Fruit fly (Drosophila melanogaster) whole organism, wandering third instar larva: ENCODE measurements around the gene Mcm7.

ENCODE experiments used
- Abd-B ChIP-seq: fragments of >200 bp; optimal IDR thresholded peaks from 2 replicates; lab custom pipeline; 2017; ENCODE audit warnings: missing biosample characterization, missing genetic modification characterization
- CG32264 ChIP-seq: fragments of 200-800 bp; sonication (Bioruptor generic); optimal IDR thresholded peaks from 2 replicates; lab custom pipeline; 2016; ENCODE audit warnings: missing biosample characterization, missing genetic modification characterization
- CG9705 ChIP-seq: fragments of 200-800 bp; sonication (Bioruptor generic); optimal IDR thresholded peaks from 2 replicates; lab custom pipeline; 2018; ENCODE audit warnings: missing biosample characterization, mild to moderate bottlenecking, missing genetic modification characterization
- CrebA ChIP-seq: fragments of 200-800 bp; sonication (Bioruptor generic); optimal IDR thresholded peaks from 2 replicates; lab custom pipeline; 2016; ENCODE audit warnings: missing biosample characterization, mild to moderate bottlenecking, missing genetic modification characterization, borderline replicate concordance
- Dfd ChIP-seq: fragments of >200 bp; optimal IDR thresholded peaks from 2 replicates; lab custom pipeline; 2017; ENCODE audit warnings: missing biosample characterization, missing genetic modification characterization
- Dif ChIP-seq: fragments of 200-275, 200-300 bp; sonication (Bioruptor generic); optimal IDR thresholded peaks from 2 replicates; lab custom pipeline; 2018; ENCODE audit warnings: missing biosample characterization, missing genetic modification characterization; ENCODE audit not compliant: partially characterized antibody
- GATAd ChIP-seq: sonication (Bioruptor generic); optimal IDR thresholded peaks from 2 replicates; lab custom pipeline; 2016; ENCODE audit warnings: missing biosample characterization, missing genetic modification characterization
- HLH106 ChIP-seq: fragments of 200-800 bp; optimal IDR thresholded peaks from 3 replicates; lab custom pipeline; 2019; ENCODE audit warnings: missing biosample characterization, mild to moderate bottlenecking, missing genetic modification characterization, moderate library complexity
- Hnf4 ChIP-seq: fragments of 200-800 bp; sonication (Bioruptor generic); optimal IDR thresholded peaks from 2 replicates; lab custom pipeline; 2016; ENCODE audit warnings: missing biosample characterization, mild to moderate bottlenecking, missing genetic modification characterization
- Hr78 ChIP-seq: fragments of >200 bp; optimal IDR thresholded peaks from 2 replicates; lab custom pipeline; 2017; ENCODE audit warnings: missing biosample characterization, missing genetic modification characterization
- Hr83 ChIP-seq: fragments of 200-300 bp; sonication (Bioruptor generic); optimal IDR thresholded peaks from 2 replicates; lab custom pipeline; 2016; ENCODE audit warnings: missing biosample characterization, mild to moderate bottlenecking, missing genetic modification characterization, moderate library complexity; ENCODE audit not compliant: poor library complexity, severe bottlenecking
- Jra ChIP-seq: sonication (Bioruptor generic); optimal IDR thresholded peaks from 2 replicates; lab custom pipeline; 2016; ENCODE audit warnings: missing biosample characterization, missing genetic modification characterization
- Mio ChIP-seq: sonication (Bioruptor generic); optimal IDR thresholded peaks from 2 replicates; lab custom pipeline; 2016; ENCODE audit warnings: missing biosample characterization, missing genetic modification characterization
- Myc ChIP-seq: fragments of >200 bp; optimal IDR thresholded peaks from 2 replicates; lab custom pipeline; 2017
- N ChIP-seq: fragments of >200 bp; optimal IDR thresholded peaks from 2 replicates; lab custom pipeline; 2018; ENCODE audit warnings: missing biosample characterization, missing external identifiers, missing genetic modification characterization
- OdsH ChIP-seq: fragments of 200-800 bp; sonication (Bioruptor generic); optimal IDR thresholded peaks from 2 replicates; lab custom pipeline; 2016; ENCODE audit warnings: missing biosample characterization, mild to moderate bottlenecking, missing genetic modification characterization
- Rel ChIP-seq, 2 experiments: fragments of 200-800 bp; sonication (Bioruptor generic) in 1 of 2; optimal IDR thresholded peaks; 2 replicates in 1 of 2; 3 replicates in 1 of 2; lab custom pipeline; 2016 to 2019; ENCODE audit warnings: mild to moderate bottlenecking in 2 of 2, missing biosample characterization in 2 of 2, missing genetic modification characterization in 2 of 2, moderate library complexity in 1 of 2
- Sp1 ChIP-seq: fragments of 200-800 bp; sonication (Bioruptor generic); optimal IDR thresholded peaks from 3 replicates; lab custom pipeline; 2019; ENCODE audit warnings: missing biosample characterization, mild to moderate bottlenecking, missing genetic modification characterization, moderate library complexity
- Vsx2 ChIP-seq: fragments of 200-300, 225-300 bp; sonication (Bioruptor generic); optimal IDR thresholded peaks from 2 replicates; lab custom pipeline; 2018; ENCODE audit warnings: missing biosample characterization, missing genetic modification characterization; ENCODE audit not compliant: partially characterized antibody
- br ChIP-seq: fragments of 200-800 bp; sonication (Bioruptor generic); optimal IDR thresholded peaks from 2 replicates; lab custom pipeline; 2016; ENCODE audit warnings: missing biosample characterization, missing genetic modification characterization
- brk ChIP-seq: fragments of 200-800 bp; sonication (Bioruptor generic); optimal IDR thresholded peaks from 2 replicates; lab custom pipeline; 2016; ENCODE audit warnings: missing biosample characterization, mild to moderate bottlenecking, missing genetic modification characterization
- dl ChIP-seq, 2 experiments: fragments of 175-275, 200-275 bp in 1 of 2; fragments of 200-275 bp in 1 of 2; sonication (Bioruptor generic); optimal IDR thresholded peaks; lab custom pipeline; 2018; ENCODE audit warnings: mild to moderate bottlenecking in 2 of 2, missing biosample characterization in 2 of 2, missing genetic modification characterization in 2 of 2, moderate library complexity in 2 of 2; ENCODE audit not compliant: partially characterized antibody in 2 of 2, insufficient read depth in 1 of 2
- dmrt93B ChIP-seq: fragments of 200-800 bp; sonication (Bioruptor generic); optimal IDR thresholded peaks from 2 replicates; lab custom pipeline; 2018; ENCODE audit warnings: missing biosample characterization, mild to moderate bottlenecking, missing genetic modification characterization
- dsf ChIP-seq: sonication (Bioruptor generic); optimal IDR thresholded peaks from 2 replicates; lab custom pipeline; 2016; ENCODE audit warnings: missing biosample characterization, missing genetic modification characterization, borderline replicate concordance
- ey ChIP-seq: fragments of 200-800 bp; sonication (Bioruptor generic); optimal IDR thresholded peaks from 2 replicates; lab custom pipeline; 2016; ENCODE audit warnings: missing biosample characterization, missing genetic modification characterization
- foxo ChIP-seq, 2 experiments: fragments of 200-800 bp; sonication (Bioruptor generic); optimal IDR thresholded peaks; 2 replicates in 1 of 2; 3 replicates in 1 of 2; lab custom pipeline; 2016 to 2017; ENCODE audit warnings: missing biosample characterization in 2 of 2, missing genetic modification characterization in 2 of 2
- fru ChIP-seq: fragments of 200-800 bp; sonication (Bioruptor generic); optimal IDR thresholded peaks from 3 replicates; lab custom pipeline; 2016; ENCODE audit warnings: missing biosample characterization, mild to moderate bottlenecking, missing genetic modification characterization
- h ChIP-seq: fragments of 200-800 bp; sonication (Bioruptor generic); optimal IDR thresholded peaks from 3 replicates; lab custom pipeline; 2016; ENCODE audit warnings: missing biosample characterization, mild to moderate bottlenecking, missing genetic modification characterization
- jim ChIP-seq: fragments of 175-275, 200-325 bp; sonication (Bioruptor generic); optimal IDR thresholded peaks from 2 replicates; lab custom pipeline; 2016; ENCODE audit warnings: missing biosample characterization, mild to moderate bottlenecking, missing genetic modification characterization
- lola ChIP-seq: fragments of >200 bp; optimal IDR thresholded peaks from 2 replicates; lab custom pipeline; 2017; ENCODE audit warnings: missing biosample characterization, missing genetic modification characterization
- pan ChIP-seq: fragments of >200 bp; optimal IDR thresholded peaks from 2 replicates; lab custom pipeline; 2017
- psq ChIP-seq: fragments of 200-800 bp; sonication (Bioruptor generic); optimal IDR thresholded peaks from 3 replicates; lab custom pipeline; 2017; ENCODE audit warnings: missing biosample characterization, mild to moderate bottlenecking, missing genetic modification characterization, moderate library complexity
- rgr ChIP-seq: fragments of 200-800 bp; sonication (Bioruptor generic); optimal IDR thresholded peaks from 3 replicates; lab custom pipeline; 2016; ENCODE audit warnings: missing biosample characterization, mild to moderate bottlenecking, missing genetic modification characterization
- sage ChIP-seq: fragments of 200-800 bp; sonication (Bioruptor generic); optimal IDR thresholded peaks from 2 replicates; lab custom pipeline; 2016; ENCODE audit warnings: missing biosample characterization, mild to moderate bottlenecking, missing genetic modification characterization
- sv ChIP-seq: fragments of 200-800 bp; sonication (Bioruptor generic); optimal IDR thresholded peaks from 3 replicates; lab custom pipeline; 2016; ENCODE audit warnings: missing biosample characterization, missing genetic modification characterization
- tai ChIP-seq: sonication (Bioruptor generic); optimal IDR thresholded peaks from 2 replicates; lab custom pipeline; 2016; ENCODE audit warnings: missing biosample characterization, missing genetic modification characterization
- usp ChIP-seq: fragments of >200 bp; optimal IDR thresholded peaks from 2 replicates; lab custom pipeline; 2017; ENCODE audit warnings: missing biosample characterization, missing genetic modification characterization
- woc ChIP-seq: sonication (Bioruptor generic); optimal IDR thresholded peaks from 2 replicates; lab custom pipeline; 2016; ENCODE audit warnings: missing biosample characterization, mild to moderate bottlenecking, missing genetic modification characterization

The Mcm7 gene

dm6 chr3L:8891167-8891618, at the start of gene Mcm7:
Gene Mcm7 (plus strand): TSS chr3L:8891596.
- TF ChIP-seq Myc (peak; percentile 87), sv (GFP tag; lab: Kevin White, UChicago) (no peak)

dm6 chr3L:8841757-8842156, 49.6 kb upstream of the Mcm7 start:
- TF ChIP-seq Hnf4 (peak; percentile 23), fru (GFP tag; lab: Kevin White, UChicago) (peak; percentile 66), Myc (no peak), h (GFP tag; lab: Kevin White, UChicago) (peak; percentile 76), Rel (GFP tag; optimal IDR thresholded peaks at IDR 0.05; lab: Kevin White, UChicago) (no peak), Rel (tag; optimal IDR thresholded peaks at IDR 0.05; lab: Kevin White, UChicago) (no peak), HLH106 (tag; lab: Kevin White, UChicago) (peak; percentile 60), Hr78 (GFP tag; lab: Kevin White, UChicago) (no peak), pan (lab: Kevin White, UChicago) (no peak), Sp1 (peak; percentile 26), dl (GFP tag; optimal IDR thresholded peaks at IDR 0.05; lab: Kevin White, UChicago; ENCODE audit: insufficient read depth in 1 of 2, partially characterized antibody in 2 of 2) (no peak), foxo (GFP tag; optimal IDR thresholded peaks at IDR 0.05; lab: Kevin White, UChicago) (peak in 1 of 2 experiments; percentile 74), CrebA (GFP tag; lab: Kevin White, UChicago) (no peak), dmrt93B (GFP tag; lab: Kevin White, UChicago) (no peak), N (no peak), woc (GFP tag; lab: Kevin White, UChicago) (peak; percentile 42), sage (GFP tag; lab: Kevin White, UChicago) (no peak), Mio (GFP tag; lab: Kevin White, UChicago) (no peak), Dfd (GFP tag; lab: Kevin White, UChicago) (no peak), usp (GFP tag; lab: Kevin White, UChicago) (no peak), CG9705 (GFP tag; lab: Kevin White, UChicago) (no peak), GATAd (GFP tag; lab: Kevin White, UChicago) (no peak), Vsx2 (GFP tag; lab: Kevin White, UChicago) (no peak), brk (GFP tag; lab: Kevin White, UChicago) (no peak), br (GFP tag; lab: Kevin White, UChicago) (peak; percentile 27), psq (GFP tag; lab: Kevin White, UChicago) (peak; percentile 41), lola (GFP tag; lab: Kevin White, UChicago) (no peak), Hr83 (GFP tag; lab: Kevin White, UChicago) (no peak), tai (GFP tag; lab: Kevin White, UChicago) (no peak), CG32264 (GFP tag; lab: Kevin White, UChicago) (no peak), Abd-B (GFP tag; lab: Kevin White, UChicago) (no peak), Dif (GFP tag; lab: Kevin White, UChicago) (no peak), OdsH (GFP tag; lab: Kevin White, UChicago) (peak; percentile 67), jim (no peak), Jra (GFP tag; lab: Kevin White, UChicago) (no peak), dsf (GFP tag; lab: Kevin White, UChicago) (no peak), sv (GFP tag; lab: Kevin White, UChicago) (peak; percentile 38), rgr (GFP tag; lab: Kevin White, UChicago) (peak; percentile 70), ey (peak; percentile 67)

dm6 chr3L:8842359-8842758, 49.0 kb upstream of the Mcm7 start:
- TF ChIP-seq CrebA (GFP tag; lab: Kevin White, UChicago) (peak; percentile 5), Rel (GFP tag; optimal IDR thresholded peaks at IDR 0.05; lab: Kevin White, UChicago) (no peak), Rel (tag; optimal IDR thresholded peaks at IDR 0.05; lab: Kevin White, UChicago) (peak; percentile 74), sage (GFP tag; lab: Kevin White, UChicago) (no peak)
